Fruit fly (Drosophila melanogaster): ENCODE measurements around the gene CG31999.

The CG31999 gene

dm6 chr4:165159-165558, 62.4 kb downstream of the CG31999 start:
- no peak for TF ChIP-seq ttk (optimal IDR thresholded peaks at IDR 0.05)
- no peak for TF ChIP-seq h (optimal IDR thresholded peaks at IDR 0.05)
- TF ChIP-seq insv (optimal IDR thresholded peaks at IDR 0.05), result no peak
- TF ChIP-seq Sin3A (optimal IDR thresholded peaks at IDR 0.05), result no peak
- TF ChIP-seq psq (optimal IDR thresholded peaks at IDR 0.05), result no peak
- no peak for TF ChIP-seq Myc (optimal IDR thresholded peaks at IDR 0.05)

Data from Kc167 (cell line).